Fruit fly (Drosophila melanogaster) Kc167 (cell line): ENCODE data around the gene CG11596.

Source experiments
- Myc ChIP-seq: fragments of >200 bp; optimal IDR thresholded peaks from 2 replicates; lab custom pipeline; 2017; ENCODE audit warnings: missing external identifiers
- Sin3A ChIP-seq: fragments of >200 bp; optimal IDR thresholded peaks from 2 replicates; lab custom pipeline; 2018; ENCODE audit warnings: missing external identifiers
- h ChIP-seq: fragments of >200 bp; optimal IDR thresholded peaks from 3 replicates; lab custom pipeline; 2018; ENCODE audit warnings: missing external identifiers
- insv ChIP-seq: fragments of >200 bp; optimal IDR thresholded peaks from 3 replicates; lab custom pipeline; 2018; ENCODE audit warnings: missing external identifiers
- psq ChIP-seq: fragments of >200 bp; optimal IDR thresholded peaks from 2 replicates; lab custom pipeline; 2017; ENCODE audit warnings: missing external identifiers
- ttk ChIP-seq: sonication (Bioruptor generic); optimal IDR thresholded peaks from 2 replicates; lab custom pipeline; 2017; ENCODE audit warnings: missing external identifiers

CG11596 gene

DNA sequence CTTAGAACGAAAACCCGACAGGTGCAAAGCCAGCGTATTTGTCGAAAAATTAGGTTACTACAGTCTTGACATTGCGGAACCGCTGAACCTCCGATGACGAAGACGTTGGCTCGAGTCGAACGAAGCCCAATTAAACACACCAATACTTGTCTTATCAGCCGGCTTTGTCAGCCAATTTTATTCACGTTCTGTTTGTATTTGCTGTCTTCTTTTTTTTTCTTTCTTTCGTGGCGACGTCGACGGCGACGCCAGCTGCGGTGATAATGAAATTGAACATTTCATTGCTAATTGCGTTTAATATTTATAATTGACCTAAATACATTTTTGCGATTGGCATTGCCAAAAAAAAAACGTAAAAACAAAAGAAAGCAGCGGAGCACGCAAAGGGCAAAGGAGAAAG lies 38.0 kb downstream of the CG11596 start:
- TF ChIP-seq Myc (no peak), Sin3A (no peak), h (lab: Kevin White, UChicago) (no peak), insv (no peak), ttk (lab: Kevin White, UChicago) (no peak), psq (lab: Kevin White, UChicago) (no peak)

DNA sequence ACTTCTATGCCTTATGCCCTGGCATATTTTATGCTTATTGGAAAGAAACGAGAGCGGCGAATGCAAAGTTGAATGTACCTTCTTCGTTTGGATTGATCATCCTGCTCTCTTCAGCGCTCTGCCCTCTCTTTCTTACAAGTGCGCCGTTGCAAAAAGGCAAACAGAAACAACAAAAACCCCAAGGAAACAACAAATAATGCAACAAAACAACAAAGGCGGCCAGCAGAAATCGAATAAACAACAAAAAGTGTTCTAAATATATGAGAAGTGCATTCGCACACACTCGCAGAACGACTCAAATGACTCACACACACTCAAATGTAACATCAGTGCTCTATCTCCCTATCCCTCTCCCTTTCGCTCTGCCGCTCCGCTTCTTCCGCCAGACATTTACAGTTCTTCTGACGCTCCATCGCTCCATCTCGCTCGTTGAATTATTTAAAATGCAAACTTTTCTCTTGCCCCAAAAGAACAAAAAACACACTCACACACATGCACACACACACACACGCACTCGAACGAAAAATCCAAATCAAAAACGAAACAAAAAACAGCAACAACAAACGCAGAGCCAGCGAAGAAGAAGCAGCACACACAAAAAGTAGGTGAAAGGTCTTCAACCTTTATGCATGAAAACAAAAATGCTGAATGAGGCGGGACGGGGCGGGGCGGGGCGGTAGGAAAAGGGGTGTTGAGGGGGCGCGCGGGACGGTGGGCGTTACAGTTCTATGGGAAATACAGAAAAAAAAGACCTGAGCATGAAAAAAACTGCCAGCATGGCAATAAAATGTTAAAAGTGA lies 38.7 kb downstream of the CG11596 start:
- TF ChIP-seq ttk (lab: Kevin White, UChicago) (no peak), insv (no peak), h (lab: Kevin White, UChicago) (no peak), psq (lab: Kevin White, UChicago) (no peak), Sin3A (no peak), Myc (no peak)

DNA sequence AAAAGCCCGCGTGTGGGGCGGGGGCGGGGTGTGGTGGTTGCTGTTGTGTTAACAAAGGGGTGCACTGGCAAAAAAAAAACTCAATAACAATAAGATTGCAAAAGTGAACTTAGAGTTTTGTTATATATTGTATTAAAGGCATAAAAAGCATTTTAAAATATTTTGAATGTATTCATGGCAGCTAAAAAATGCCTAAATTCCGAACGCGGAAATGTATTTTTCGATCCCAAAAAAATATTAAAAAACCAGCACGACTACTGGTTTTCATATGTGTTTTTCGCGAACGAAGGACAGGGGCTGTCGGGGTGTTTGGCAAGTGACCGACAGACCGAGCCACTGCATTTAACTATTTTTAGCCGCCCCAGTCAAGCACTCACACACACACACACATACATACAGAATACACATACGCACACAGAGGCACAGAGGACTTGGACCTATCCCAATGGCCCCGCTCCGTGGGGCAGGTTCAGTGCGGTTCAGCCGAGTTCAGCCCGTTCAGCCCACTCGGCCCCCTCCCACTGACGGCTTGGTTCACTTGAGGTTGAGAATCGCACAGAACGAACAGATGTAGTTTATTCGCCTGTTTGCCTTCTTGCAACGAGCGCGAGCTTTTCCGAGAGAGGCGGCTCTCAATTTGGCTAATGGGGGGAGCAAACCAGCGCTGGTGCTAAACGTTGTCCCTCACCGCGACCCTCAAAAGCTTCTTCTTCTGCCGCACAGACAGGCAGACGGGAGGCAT lies 39.5 kb downstream of the CG11596 start:
- TF ChIP-seq h (lab: Kevin White, UChicago) (no peak), Myc (no peak), ttk (lab: Kevin White, UChicago) (no peak), psq (lab: Kevin White, UChicago) (no peak), insv (no peak), Sin3A (no peak)

DNA sequence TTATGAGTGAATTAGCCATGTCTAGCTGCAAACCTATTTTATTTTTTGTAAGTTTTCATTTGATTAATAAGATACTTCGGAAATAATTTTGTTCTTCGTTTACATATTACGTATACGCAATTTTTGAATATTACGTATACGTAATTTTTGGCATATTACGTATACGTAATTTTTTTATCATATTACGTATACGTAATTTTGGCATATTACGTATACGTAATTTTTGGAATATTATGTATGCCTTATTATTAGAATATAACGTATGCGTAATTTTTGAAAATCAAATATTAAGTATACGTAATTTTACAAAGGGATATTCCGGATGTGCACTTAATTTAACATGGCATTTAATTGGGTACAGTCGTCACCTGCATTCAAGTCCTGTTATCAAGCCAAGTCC lies 40.7 kb downstream of the CG11596 start:
- TF ChIP-seq ttk (lab: Kevin White, UChicago) (no peak), h (lab: Kevin White, UChicago) (no peak), psq (lab: Kevin White, UChicago) (no peak), Sin3A (no peak), insv (no peak)

DNA sequence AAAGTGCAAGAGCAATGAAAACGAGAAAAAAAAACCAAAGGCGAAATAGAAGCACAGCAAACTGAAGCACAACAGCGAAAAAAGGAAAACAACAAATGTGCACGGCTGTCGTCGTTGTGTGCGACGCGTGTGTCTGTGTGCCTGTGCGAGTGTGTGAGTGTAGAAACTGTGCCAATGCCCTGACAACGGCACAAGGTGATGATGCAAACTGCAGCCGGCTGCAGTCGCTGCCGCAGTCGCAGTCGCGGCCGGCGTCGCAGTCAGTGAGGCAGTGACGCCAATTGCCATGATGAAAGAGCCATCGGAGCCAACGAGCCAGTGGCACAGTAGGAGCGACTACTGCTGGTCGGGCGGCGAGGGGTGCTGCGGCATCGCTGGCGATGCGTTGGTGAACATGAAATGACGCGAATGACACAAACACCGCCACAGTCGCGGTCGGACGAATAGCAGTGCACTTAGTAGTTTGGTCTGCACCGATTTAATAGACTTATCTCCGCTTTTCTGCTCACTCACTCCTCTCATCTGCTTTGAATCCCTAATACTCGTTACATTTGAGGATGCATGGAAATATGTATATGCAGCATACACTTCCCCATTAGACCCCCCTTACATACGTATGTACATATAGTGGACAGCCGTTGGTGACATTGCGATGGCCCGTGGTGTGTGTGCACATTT lies 41.2 kb downstream of the CG11596 start:
- TF ChIP-seq insv (no peak), psq (lab: Kevin White, UChicago) (no peak), ttk (lab: Kevin White, UChicago) (no peak), h (lab: Kevin White, UChicago) (no peak), Myc (no peak), Sin3A (no peak)

DNA sequence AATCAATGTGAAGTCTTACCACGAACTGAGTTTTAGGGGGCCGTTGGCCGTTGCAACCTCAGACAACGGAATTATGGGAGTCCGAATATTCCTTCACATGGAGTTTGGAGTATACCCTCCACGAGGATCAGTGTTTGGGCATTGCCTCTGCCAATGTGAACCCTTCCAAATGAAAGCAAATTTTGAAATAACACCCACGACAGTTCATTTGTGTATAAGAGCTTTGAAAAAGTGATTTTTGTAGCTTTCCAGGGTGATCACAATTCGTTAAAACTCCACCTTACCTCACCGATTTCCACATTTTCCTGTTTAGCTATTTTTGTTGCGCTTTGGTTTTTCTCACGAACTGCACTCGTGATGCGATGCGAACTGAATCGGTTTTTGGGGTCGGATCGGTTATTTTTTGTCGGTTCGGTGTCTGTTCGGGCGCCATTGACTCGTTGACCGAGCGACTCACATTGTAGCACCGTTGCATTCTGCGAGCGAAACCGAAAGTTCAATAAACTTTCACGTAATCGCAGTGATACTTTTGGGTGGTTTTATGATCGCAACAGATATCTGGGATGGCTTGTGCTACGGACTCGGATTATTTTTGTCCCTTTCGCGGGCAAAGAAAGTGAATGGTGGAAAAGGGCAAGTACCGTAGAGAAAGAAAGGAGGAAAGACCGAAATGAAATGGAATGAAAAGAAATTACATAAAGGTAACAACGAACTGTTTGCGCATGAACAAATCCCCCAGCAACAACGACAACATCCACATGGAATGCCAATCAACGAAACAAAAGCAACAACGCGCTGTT lies 42.5 kb downstream of the CG11596 start:
- no peak for TF ChIP-seq h (lab: Kevin White, UChicago)
- TF ChIP-seq ttk (lab: Kevin White, UChicago) = no peak
- TF ChIP-seq Sin3A = no peak
- no peak for TF ChIP-seq insv
- TF ChIP-seq Myc = no peak
- TF ChIP-seq psq (lab: Kevin White, UChicago) = no peak

DNA sequence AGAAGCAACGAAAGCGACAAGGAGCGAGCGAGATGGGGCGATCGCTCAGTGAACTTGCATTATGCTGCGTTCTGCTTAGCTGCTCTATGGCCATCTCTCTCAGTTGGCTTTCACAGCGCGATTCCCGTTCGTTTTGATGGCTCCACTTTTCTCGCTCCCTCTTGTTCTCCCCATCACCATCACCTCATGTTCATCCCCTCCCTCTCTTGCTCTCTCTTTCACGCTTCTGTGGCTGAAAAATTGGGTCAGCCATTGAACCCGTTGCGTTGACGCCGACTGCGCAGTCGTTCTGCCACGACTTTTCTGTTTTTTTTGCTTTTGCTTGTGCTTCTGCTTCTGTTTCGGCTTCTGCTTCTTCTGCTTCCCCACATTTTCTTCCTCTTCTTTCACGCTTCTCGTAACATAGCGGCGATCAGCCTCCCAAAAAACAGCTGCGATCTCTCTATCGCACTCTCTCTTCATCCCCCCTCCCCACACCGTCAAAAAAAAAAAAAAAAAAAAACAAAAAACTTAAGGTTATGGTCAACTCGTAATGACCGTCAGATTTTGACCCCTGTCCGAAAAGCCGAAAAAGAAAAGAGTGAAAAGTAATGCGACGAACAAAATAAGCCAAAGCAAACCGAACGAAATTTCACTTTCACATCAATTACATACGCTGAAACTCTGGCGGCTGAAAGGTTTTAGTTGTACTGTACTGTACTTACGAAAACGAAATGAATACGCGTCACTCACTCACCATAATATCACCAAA lies 43.3 kb downstream of the CG11596 start:
- TF ChIP-seq h (lab: Kevin White, UChicago) (no peak), ttk (lab: Kevin White, UChicago) (no peak), insv (no peak), Myc (no peak), Sin3A (no peak)

DNA sequence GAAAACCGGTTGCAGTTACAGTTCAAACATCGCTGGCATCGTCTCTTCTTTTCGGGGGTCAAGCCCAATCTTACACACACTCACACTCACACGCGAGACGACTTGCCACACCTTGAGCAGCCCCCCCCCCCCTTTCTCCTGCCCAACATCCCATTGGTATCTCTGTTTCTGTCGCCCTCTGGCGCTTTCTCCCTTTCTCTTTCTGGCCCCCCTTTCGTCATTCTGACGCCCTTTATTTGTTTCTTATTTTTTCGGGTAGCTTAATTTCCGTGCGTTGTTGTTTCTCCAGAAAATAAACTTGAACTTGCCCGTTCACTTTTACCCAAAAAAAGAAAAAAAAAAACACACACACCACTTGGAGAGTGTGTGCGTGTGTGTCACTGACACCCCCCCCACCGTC lies 44.7 kb downstream of the CG11596 start:
- TF ChIP-seq Myc (no peak), h (lab: Kevin White, UChicago) (no peak), insv (no peak), ttk (lab: Kevin White, UChicago) (no peak), Sin3A (no peak), psq (lab: Kevin White, UChicago) (no peak)

DNA sequence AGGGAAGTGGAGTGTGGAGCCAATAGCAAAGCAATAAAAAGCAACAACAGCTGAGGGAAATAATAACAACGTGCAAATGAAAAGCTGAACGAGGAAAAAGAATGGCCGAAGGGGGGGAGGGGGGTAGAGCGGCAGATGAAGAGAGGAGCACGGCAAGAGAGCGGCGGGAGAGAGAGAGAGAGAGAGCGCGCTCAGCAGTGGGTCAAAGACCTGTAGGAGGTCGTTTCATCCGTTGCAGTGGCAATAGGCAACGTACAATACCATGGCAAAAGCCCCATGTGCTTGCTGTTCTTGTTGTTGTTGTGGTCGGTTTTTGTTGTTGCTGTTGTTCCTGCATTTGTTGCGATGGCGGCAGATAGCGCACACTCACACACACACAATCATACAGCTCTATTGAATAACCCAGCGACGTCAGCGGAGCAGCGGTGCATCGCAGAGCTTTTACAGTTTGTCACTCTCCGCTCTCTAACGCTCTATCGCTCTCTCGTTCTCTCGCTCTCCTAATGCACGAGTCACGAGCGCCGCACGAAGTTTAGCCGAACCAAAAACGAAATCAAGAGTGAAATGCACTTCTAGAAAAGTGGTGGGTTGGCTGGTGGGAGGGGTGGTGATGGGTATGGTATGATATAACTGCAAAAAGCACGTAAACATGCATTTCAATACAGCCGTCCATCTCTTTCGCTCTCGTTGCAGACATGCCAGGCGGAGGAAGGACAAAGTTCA lies 48.6 kb downstream of the CG11596 start:
- TF ChIP-seq Myc (no peak), ttk (lab: Kevin White, UChicago) (no peak), psq (lab: Kevin White, UChicago) (no peak), h (lab: Kevin White, UChicago) (no peak), Sin3A (no peak), insv (no peak)

DNA sequence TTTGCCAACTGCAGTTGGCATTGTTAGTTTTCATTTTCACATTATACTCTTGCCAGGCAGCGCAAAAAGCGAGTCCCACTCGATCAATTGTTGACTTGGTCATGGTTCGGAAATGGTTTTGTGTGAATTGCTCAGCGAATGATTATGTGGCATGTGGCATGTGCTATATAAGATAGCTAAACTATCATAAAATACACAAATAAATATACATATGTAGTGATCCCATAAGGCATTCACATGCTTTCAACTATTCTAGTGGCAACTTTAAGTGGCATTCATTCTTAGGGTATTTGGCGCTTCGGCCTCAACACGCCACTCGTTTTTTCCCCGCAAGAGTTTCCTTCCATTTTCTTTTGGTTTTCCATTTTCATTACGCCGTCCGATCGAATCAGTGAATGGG lies 51.5 kb downstream of the CG11596 start:
- no peak for TF ChIP-seq Sin3A
- TF ChIP-seq Myc = no peak
- no peak for TF ChIP-seq ttk (lab: Kevin White, UChicago)
- TF ChIP-seq h (lab: Kevin White, UChicago) = no peak

DNA sequence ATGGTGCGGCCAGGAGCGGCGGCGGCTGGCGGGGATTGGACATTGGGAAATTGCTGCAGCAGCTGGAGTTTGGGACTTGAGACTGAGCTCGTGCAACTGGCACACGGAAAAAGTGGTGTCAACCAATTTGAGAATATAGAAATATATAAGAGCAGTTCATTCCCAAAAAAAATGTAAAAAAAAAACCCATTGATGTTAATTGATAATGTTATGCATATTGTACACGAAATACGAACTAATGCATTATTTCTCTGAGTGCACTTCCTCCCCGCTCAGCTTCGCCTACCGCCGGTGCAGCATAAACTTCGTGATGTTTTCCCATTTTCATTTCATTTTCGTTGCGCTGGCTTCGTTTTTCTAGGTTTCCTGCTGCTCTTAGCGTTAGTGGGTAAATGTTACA lies 52.2 kb downstream of the CG11596 start:
- TF ChIP-seq h (lab: Kevin White, UChicago) (no peak), Myc (no peak), ttk (lab: Kevin White, UChicago) (no peak), Sin3A (no peak), psq (lab: Kevin White, UChicago) (no peak), insv (no peak)
